Worm (Caenorhabditis elegans) whole organism, young adult: ENCODE results near the gene W01B6.5.
"Not testable (repeated sequence)": the region's sequence is repeated elsewhere in the genome, so short reads cannot be mapped to it uniquely, and the experiment has no call there.

Experiments used
- B0261.1 ChIP-seq: sonication (generic microtip); optimal IDR thresholded peaks from 2 replicates; lab custom pipeline; 2016; ENCODE audit warnings: mild to moderate bottlenecking, missing genetic modification characterization, moderate library complexity, missing compliant biosample characterization
- B0336.3 ChIP-seq: fragments of 200-800 bp; sonication (Bioruptor generic); IDR thresholded peaks from 2 replicates; pipeline ENCODE4 v1.3.6; 2022; ENCODE audit warnings: missing genetic modification characterization, missing compliant biosample characterization
- F33H1.4 ChIP-seq: fragments of 200-800 bp; sonication (Bioruptor generic); IDR thresholded peaks from 2 replicates; pipeline ENCODE4 v1.3.6; 2022; ENCODE audit warnings: missing genetic modification reagents, missing genetic modification characterization, missing compliant biosample characterization
- F37B4.10 ChIP-seq: fragments of 200-800 bp; sonication (Bioruptor generic); IDR thresholded peaks from 2 replicates; pipeline ENCODE4 v1.3.6; 2022; ENCODE audit warnings: missing genetic modification characterization, missing compliant biosample characterization
- F55B11.4 ChIP-seq: sonication (generic microtip); optimal IDR thresholded peaks from 2 replicates; lab custom pipeline; 2016; ENCODE audit warnings: missing compliant biosample characterization, missing genetic modification characterization, borderline replicate concordance; ENCODE audit not compliant: insufficient read depth
- F57C9.4 ChIP-seq: sonication (generic microtip); optimal IDR thresholded peaks from 2 replicates; lab custom pipeline; 2017; ENCODE audit warnings: mild to moderate bottlenecking, missing genetic modification characterization, missing compliant biosample characterization
- T26A5.8 ChIP-seq: sonication (generic microtip); optimal IDR thresholded peaks from 2 replicates; lab custom pipeline; 2016; ENCODE audit warnings: missing genetic modification characterization, missing compliant biosample characterization
- Y79H2A.3 ChIP-seq: fragments of 200-800 bp; sonication (Bioruptor generic); conservative IDR thresholded peaks from 2 replicates; pipeline ENCODE4 v1.3.6; 2022; ENCODE audit warnings: missing genetic modification reagents, missing genetic modification characterization, missing compliant biosample characterization
- akir-1 ChIP-seq: fragments of 200-800 bp; sonication (Bioruptor generic); optimal IDR thresholded peaks from 2 replicates; lab custom pipeline; 2018; ENCODE audit warnings: mild to moderate bottlenecking, missing genetic modification characterization, moderate library complexity, missing compliant biosample characterization
- aptf-2 ChIP-seq: fragments of 200-800 bp; sonication (Bioruptor generic); conservative IDR thresholded peaks from 2 replicates; pipeline ENCODE4 v1.3.6; 2022; ENCODE audit warnings: missing genetic modification reagents, missing genetic modification characterization, missing compliant biosample characterization
- atf-7 ChIP-seq: sonication (generic microtip); optimal IDR thresholded peaks from 2 replicates; lab custom pipeline; 2017; ENCODE audit warnings: mild to moderate bottlenecking, missing genetic modification characterization, missing compliant biosample characterization
- athp-1 ChIP-seq: sonication (generic microtip); optimal IDR thresholded peaks from 2 replicates; lab custom pipeline; 2017; ENCODE audit warnings: mild to moderate bottlenecking, missing genetic modification characterization, missing compliant biosample characterization
- dpl-1 ChIP-seq: fragments of 150-350 bp; optimal IDR thresholded peaks from 2 replicates; lab custom pipeline; 2014; ENCODE audit warnings: missing biosample characterization, missing genetic modification reagents, missing genetic modification characterization
- efl-1 ChIP-seq: fragments of 150-350 bp; optimal IDR thresholded peaks from 2 replicates; lab custom pipeline; 2014; ENCODE audit warnings: missing biosample characterization, missing genetic modification reagents, missing genetic modification characterization
- egl-18 ChIP-seq: fragments of 200-800 bp; sonication (Bioruptor generic); IDR thresholded peaks from 2 replicates; pipeline ENCODE4 v1.3.6; 2022; ENCODE audit warnings: missing genetic modification reagents, missing genetic modification characterization, missing compliant biosample characterization
- ets-4 ChIP-seq: fragments of 200-800 bp; sonication (Bioruptor generic); optimal IDR thresholded peaks from 2 replicates; lab custom pipeline; 2018; ENCODE audit warnings: mild to moderate bottlenecking, missing genetic modification characterization, missing compliant biosample characterization
- gei-17 ChIP-seq: fragments of 200-800 bp; sonication (Bioruptor generic); optimal IDR thresholded peaks from 2 replicates; lab custom pipeline; 2018; ENCODE audit warnings: mild to moderate bottlenecking, missing genetic modification characterization, missing compliant biosample characterization
- hlh-26 ChIP-seq: fragments of 200-800 bp; sonication (Bioruptor generic); conservative IDR thresholded peaks from 2 replicates; pipeline ENCODE4 v1.3.6; 2022; ENCODE audit warnings: missing genetic modification reagents, missing genetic modification characterization, missing compliant biosample characterization
- lag-1 ChIP-seq: fragments of 200-800 bp; sonication (Bioruptor generic); IDR thresholded peaks from 2 replicates; pipeline ENCODE4 v1.3.6; 2022; ENCODE audit warnings: missing genetic modification reagents, missing genetic modification characterization, missing compliant biosample characterization
- lin-26 ChIP-seq: fragments of 200-800 bp; sonication (Bioruptor generic); IDR thresholded peaks from 2 replicates; pipeline ENCODE4 v1.3.6; 2022; ENCODE audit warnings: missing genetic modification reagents, missing genetic modification characterization, missing compliant biosample characterization
- lin-40 ChIP-seq: sonication (generic microtip); optimal IDR thresholded peaks from 2 replicates; lab custom pipeline; 2016; ENCODE audit warnings: missing genetic modification characterization, mild to moderate bottlenecking, missing compliant biosample characterization, missing genotype, missing genetic modification reagents
- lsy-27 ChIP-seq: sonication (generic microtip); optimal IDR thresholded peaks from 2 replicates; lab custom pipeline; 2017; ENCODE audit warnings: missing genetic modification characterization, mild to moderate bottlenecking, missing compliant biosample characterization, antibody characterized with exemption, missing genotype, borderline replicate concordance; ENCODE audit not compliant: insufficient read depth
- madf-8 ChIP-seq: fragments of 200-800 bp; sonication (Bioruptor generic); conservative IDR thresholded peaks from 2 replicates; pipeline ENCODE4 v1.3.6; 2022; ENCODE audit warnings: missing genetic modification reagents, missing genetic modification characterization, missing compliant biosample characterization
- mcd-1 ChIP-seq: fragments of 200-800 bp; sonication (Bioruptor generic); IDR thresholded peaks from 2 replicates; pipeline ENCODE4 v1.3.6; 2022; ENCODE audit warnings: missing genetic modification reagents, missing genetic modification characterization, missing compliant biosample characterization
- mel-28 ChIP-seq: sonication (generic microtip); optimal IDR thresholded peaks from 2 replicates; lab custom pipeline; 2016; ENCODE audit warnings: borderline replicate concordance, mild to moderate bottlenecking, missing genetic modification characterization, missing compliant biosample characterization
- nfya-1 ChIP-seq: sonication (generic microtip); optimal IDR thresholded peaks from 2 replicates; lab custom pipeline; 2017; ENCODE audit warnings: antibody characterized with exemption, missing compliant biosample characterization, missing genetic modification characterization, borderline replicate concordance; ENCODE audit not compliant: insufficient read depth
- nhr-120 ChIP-seq: fragments of 200-800 bp; sonication (Bioruptor generic); IDR thresholded peaks from 2 replicates; pipeline ENCODE4 v1.3.6; 2022; ENCODE audit warnings: missing genetic modification characterization, missing compliant biosample characterization
- pha-4 ChIP-seq: fragments of 150-350 bp; sonication (generic microtip); optimal IDR thresholded peaks from 2 replicates; lab custom pipeline; 2014; ENCODE audit warnings: missing biosample characterization, missing genetic modification reagents, missing genetic modification characterization
- snpc-3.4 ChIP-seq: sonication (generic microtip); optimal IDR thresholded peaks from 2 replicates; lab custom pipeline; 2017; ENCODE audit warnings: missing genetic modification characterization, mild to moderate bottlenecking, missing compliant biosample characterization, antibody characterized with exemption, moderate library complexity, missing genotype, missing genetic modification reagents
- somi-1 ChIP-seq: fragments of 200-800 bp; sonication (Bioruptor generic); optimal IDR thresholded peaks from 2 replicates; lab custom pipeline; 2018; ENCODE audit warnings: mild to moderate bottlenecking, missing genetic modification characterization, missing compliant biosample characterization
- tlf-1 ChIP-seq: fragments of 200-800 bp; sonication (Bioruptor generic); optimal IDR thresholded peaks from 2 replicates; lab custom pipeline; 2018; ENCODE audit warnings: mild to moderate bottlenecking, missing genetic modification characterization, missing compliant biosample characterization
- unc-62 ChIP-seq: fragments of 150-350 bp; optimal IDR thresholded peaks from 2 replicates; lab custom pipeline; 2014; ENCODE audit warnings: missing biosample characterization, missing genetic modification reagents, missing genetic modification characterization
- zfh-2 ChIP-seq: fragments of 200-800 bp; sonication (Bioruptor generic); conservative IDR thresholded peaks from 2 replicates; pipeline ENCODE4 v1.3.6; 2022; ENCODE audit warnings: missing genetic modification reagents, missing genetic modification characterization, missing compliant biosample characterization
- ztf-25 ChIP-seq: fragments of 200-800 bp; sonication (Bioruptor generic); IDR thresholded peaks from 2 replicates; pipeline ENCODE4 v1.3.6; 2022; ENCODE audit warnings: missing genetic modification reagents, missing genetic modification characterization, missing compliant biosample characterization
- ztf-28 ChIP-seq: fragments of 200-800 bp; sonication (Bioruptor generic); IDR thresholded peaks from 2 replicates; pipeline ENCODE4 v1.3.6; 2022; ENCODE audit warnings: missing genetic modification reagents, missing genetic modification characterization, missing compliant biosample characterization
- ztf-6 ChIP-seq: fragments of 200-800 bp; sonication (Bioruptor generic); IDR thresholded peaks from 2 replicates; pipeline ENCODE4 v1.3.6; 2022; ENCODE audit warnings: missing genetic modification reagents, missing genetic modification characterization, missing compliant biosample characterization

Gene W01B6.5

DNA sequence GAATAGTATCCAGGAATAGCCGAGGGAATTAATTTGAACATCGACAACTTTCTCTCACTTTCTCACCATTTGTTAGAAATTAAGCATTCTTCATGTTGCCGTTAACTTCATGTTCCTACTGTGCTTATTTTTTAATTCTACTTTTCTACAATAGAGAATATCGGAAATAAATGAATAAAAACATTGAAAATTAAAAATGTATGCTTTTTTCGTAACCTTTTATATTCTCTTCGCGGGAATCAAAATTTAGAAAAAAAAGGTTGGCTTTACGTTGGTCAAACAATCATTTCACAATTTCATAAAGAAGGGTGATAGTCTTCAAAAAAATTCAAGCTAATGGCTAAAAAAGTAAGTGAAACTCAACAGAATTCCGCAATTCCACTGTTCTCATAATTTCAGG is at the start of gene W01B6.5:
W01B6.5 (plus strand) TSS at position 301 of the 400 bp plus-strand sequence.
- TF ChIP-seq dpl-1, result no peak
- TF ChIP-seq B0336.3, result no peak
- TF ChIP-seq T26A5.8 (tag; lab: Kevin White, UChicago), result no peak
- TF ChIP-seq F37B4.10 (GFP tag; lab: Robert Waterston, UW), result no peak
- TF ChIP-seq mel-28, result no peak
- TF ChIP-seq Y79H2A.3 (GFP tag; lab: Robert Waterston, UW), result no peak
- no peak for TF ChIP-seq madf-8 (GFP tag; lab: Robert Waterston, UW)
- TF ChIP-seq nfya-1 (tag; lab: Kevin White, UChicago), result no peak
- TF ChIP-seq ets-4, result no peak
- TF ChIP-seq zfh-2 (GFP tag; lab: Robert Waterston, UW), result no peak
- TF ChIP-seq atf-7, result no peak
- no peak for TF ChIP-seq snpc-3.4 (tag; lab: Kevin White, UChicago)
- TF ChIP-seq akir-1 (GFP tag; lab: Kevin White, UChicago), result no peak
- no peak for TF ChIP-seq lag-1 (GFP tag; lab: Robert Waterston, UW)

ce11 chrIV:10027566-10027965 is 48.4 kb upstream of the W01B6.5 start, which contains the start of gene gipc-2:
TSS of gene gipc-2 (minus strand) at chrIV:10027666.
- no peak for TF ChIP-seq unc-62 (GFP tag; lab: Kevin White, UChicago)
- TF ChIP-seq F33H1.4 (GFP tag; lab: Robert Waterston, UW), result no peak
- TF ChIP-seq B0336.3, result no peak
- no peak for TF ChIP-seq snpc-3.4 (tag; lab: Kevin White, UChicago)
- TF ChIP-seq gei-17 (GFP tag; lab: Kevin White, UChicago), result no peak
- TF ChIP-seq ztf-28 (GFP tag; lab: Robert Waterston, UW), result no peak
- TF ChIP-seq somi-1 (GFP tag; lab: Kevin White, UChicago), result no peak
- no peak for TF ChIP-seq ztf-25 (GFP tag; lab: Robert Waterston, UW)
- no peak for TF ChIP-seq egl-18 (GFP tag; lab: Robert Waterston, UW)
- TF ChIP-seq athp-1, result no peak
- TF ChIP-seq pha-4 (tag; lab: Kevin White, UChicago), result no peak
- TF ChIP-seq ztf-6 (GFP tag; lab: Robert Waterston, UW), result no peak
- no peak for TF ChIP-seq lsy-27
- TF ChIP-seq mcd-1 (GFP tag; lab: Robert Waterston, UW), result no peak
- no peak for TF ChIP-seq lin-26 (GFP tag; lab: Robert Waterston, UW)

ce11 chrIV:10028779-10029178 is 47.2 kb upstream of the W01B6.5 start, which contains the start of the genes F44D12.16 and msd-2:
TSS of gene F44D12.16 (plus strand) at chrIV:10029079.
TSS of gene msd-2 (plus strand) at chrIV:10029083.
- TF ChIP-seq hlh-26 (GFP tag; lab: Robert Waterston, UW); B0261.1; lag-1 (GFP tag; lab: Robert Waterston, UW): not testable (repeated sequence)

- TF ChIP-seq nhr-120 (GFP tag; lab: Robert Waterston, UW), result no peak
- TF ChIP-seq tlf-1 (GFP tag; lab: Kevin White, UChicago), result no peak
- TF ChIP-seq F57C9.4 (tag; lab: Kevin White, UChicago), result no peak
- no peak for TF ChIP-seq F33H1.4 (GFP tag; lab: Robert Waterston, UW)
- no peak for TF ChIP-seq lin-26 (GFP tag; lab: Robert Waterston, UW)
- TF ChIP-seq egl-18 (GFP tag; lab: Robert Waterston, UW), result no peak
- TF ChIP-seq efl-1 (GFP tag; lab: Kevin White, UChicago), result no peak
- TF ChIP-seq nfya-1 (tag; lab: Kevin White, UChicago), result no peak
- TF ChIP-seq lin-40 (tag; lab: Kevin White, UChicago), result no peak
- TF ChIP-seq aptf-2, result no peak
- no peak for TF ChIP-seq F55B11.4 (tag; lab: Kevin White, UChicago)
Measured at ce11 chrIV:10033053-10033452, 42.9 kb upstream of the W01B6.5 start, which contains the start of gene F44D12.6. TSS of gene F44D12.6 (plus strand) at chrIV:10033353.
